Fruit fly (Drosophila melanogaster): ENCODE data around the gene CG12003.
A peak's percentile ranks its signal among the peaks of the same experiment; 100 is the strongest.

The CG12003 gene

dm6 chr3L:1602833-1603128 is 37.6 kb downstream of the CG12003 start, which contains the start of the genes CG18170 and CG33791:
CG18170 (plus strand) TSS chr3L:1602954.
CG33791 (plus strand) TSS chr3L:1602954.
- TF ChIP-seq row (GFP tag; IDR thresholded peaks at IDR 0.05) (0 out of 3 replicates have a peak, but pooled peaks have one; percentile 0), sc (optimal IDR thresholded peaks at IDR 0.05) (no peak), sc (GFP tag; optimal IDR thresholded peaks at IDR 0.05) (peak; percentile 1), MBD-R2 (GFP tag; IDR thresholded peaks at IDR 0.05) (0 out of 2 replicates have a peak, but pooled peaks have one; percentile 1), CG15601 (tag; optimal IDR thresholded peaks at IDR 0.05) (peak; percentile 17), odd (GFP tag; optimal IDR thresholded peaks at IDR 0.05) (no peak), Ets97D (GFP tag; optimal IDR thresholded peaks at IDR 0.05) (peak; percentile 52), btn (GFP tag; optimal IDR thresholded peaks at IDR 0.05) (no peak), CG31441 (GFP tag; IDR thresholded peaks at IDR 0.05) (0 out of 2 replicates have a peak, but pooled peaks have one; percentile 9), hkb (optimal IDR thresholded peaks at IDR 0.05) (peak; percentile 8), hkb (GFP tag; IDR thresholded peaks at IDR 0.05) (no peak), Ravus (GFP tag; IDR thresholded peaks at IDR 0.05) (no peak), CG15514 (GFP tag; optimal IDR thresholded peaks at IDR 0.05) (peak; percentile 98), CG10267 (tag; optimal IDR thresholded peaks at IDR 0.05) (peak; percentile 54), CG13775 (GFP tag; optimal IDR thresholded peaks at IDR 0.05) (peak; percentile 11), Mad (GFP tag; optimal IDR thresholded peaks at IDR 0.05) (no peak), CG9797 (GFP tag; optimal IDR thresholded peaks at IDR 0.05) (peak; percentile 39), CG9609 (GFP tag; optimal IDR thresholded peaks at IDR 0.05) (no peak), CG18011 (GFP tag; optimal IDR thresholded peaks at IDR 0.05) (no peak), CG9727 (GFP tag; optimal IDR thresholded peaks at IDR 0.05) (peak; percentile 19), gsb-n (tag; optimal IDR thresholded peaks at IDR 0.05) (no peak), Scr (GFP tag; IDR thresholded peaks at IDR 0.05; ENCODE audit: partially characterized antibody) (0 out of 2 replicates have a peak, but pooled peaks have one; percentile 3)

DNA sequence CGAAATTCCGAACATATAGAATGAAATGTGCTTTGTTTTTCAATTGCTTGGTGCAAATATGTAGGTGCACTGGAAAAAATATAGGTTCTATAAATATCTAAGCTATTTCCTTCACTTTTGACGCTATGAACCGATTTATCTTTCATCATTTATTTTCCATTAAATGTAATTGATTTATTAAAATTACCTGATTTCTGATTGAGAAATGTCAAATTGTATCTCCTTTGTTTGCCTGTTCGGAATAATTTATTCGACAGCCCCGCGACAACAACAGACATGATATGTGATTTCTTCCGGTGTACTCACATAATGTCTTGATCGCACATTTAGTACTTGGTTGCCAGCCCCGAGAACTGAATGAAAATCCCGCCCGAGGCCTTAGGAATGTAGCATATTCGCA is 44.4 kb downstream of the CG12003 start:
- peak; percentile 24; the same call in 1 of the 3 replicates for TF ChIP-seq CG11560 (tag; IDR thresholded peaks at IDR 0.05)
- peak; percentile 32 for TF ChIP-seq cwo (GFP tag; optimal IDR thresholded peaks at IDR 0.05)
- 0 out of 2 replicates have a peak, but pooled peaks have one; percentile 38 for TF ChIP-seq CG11085 (GFP tag; IDR thresholded peaks at IDR 0.05)
- no peak for TF ChIP-seq sna (GFP tag; IDR thresholded peaks at IDR 0.05; ENCODE audit: partially characterized antibody)
- TF ChIP-seq Bteb2 (GFP tag; optimal IDR thresholded peaks at IDR 0.05), result peak; percentile 32
- no peak for TF ChIP-seq CG9817 (tag; optimal IDR thresholded peaks at IDR 0.05)
- no peak for TF ChIP-seq NC2α (GFP tag; optimal IDR thresholded peaks at IDR 0.05)
- TF ChIP-seq CG6272 (GFP tag; IDR thresholded peaks at IDR 0.05), result no peak
- no peak for TF ChIP-seq sr (GFP tag; IDR thresholded peaks at IDR 0.05)
- peak; percentile 47; the same call in 1 of the 3 replicates for TF ChIP-seq CG11695 (GFP tag; IDR thresholded peaks at IDR 0.05)
- TF ChIP-seq repo (GFP tag; optimal IDR thresholded peaks at IDR 0.05), result no peak
- no peak for TF ChIP-seq CG3838 (GFP tag; optimal IDR thresholded peaks at IDR 0.05)
- TF ChIP-seq CG14860 (GFP tag; IDR thresholded peaks at IDR 0.05; ENCODE audit: partially characterized antibody), result no peak
- TF ChIP-seq CG7839 (tag; optimal IDR thresholded peaks at IDR 0.05), result peak; percentile 76
- TF ChIP-seq Elba2 (GFP tag; optimal IDR thresholded peaks at IDR 0.05), result no peak
- no peak for TF ChIP-seq hbn (GFP tag; IDR thresholded peaks at IDR 0.05; ENCODE audit: partially characterized antibody)
- no peak for TF ChIP-seq Mrtf (GFP tag; IDR thresholded peaks at IDR 0.05)
- no peak for TF ChIP-seq CG18476 (GFP tag; optimal IDR thresholded peaks at IDR 0.05)
- no peak for TF ChIP-seq scrt (GFP tag; optimal IDR thresholded peaks at IDR 0.05)
- peak; percentile 23 for TF ChIP-seq CG12744 (GFP tag; optimal IDR thresholded peaks at IDR 0.05)
- TF ChIP-seq MTF-1 (GFP tag; optimal IDR thresholded peaks at IDR 0.05; ENCODE audit: borderline replicate concordance), result no peak
- TF ChIP-seq inv (GFP tag; IDR thresholded peaks at IDR 0.05; ENCODE audit: partially characterized antibody), result no peak
- TF ChIP-seq Ptx1 (GFP tag; IDR thresholded peaks at IDR 0.05), result peak; percentile 57
- no peak for TF ChIP-seq Bgb (GFP tag; IDR thresholded peaks at IDR 0.05; ENCODE audit: partially characterized antibody)
- no peak for TF ChIP-seq CG6765 (GFP tag; optimal IDR thresholded peaks at IDR 0.05)
- no peak for TF ChIP-seq CG17612 (GFP tag; IDR thresholded peaks at IDR 0.05)
- TF ChIP-seq slou (GFP tag; optimal IDR thresholded peaks at IDR 0.05), result no peak
- peak; percentile 1 for TF ChIP-seq Hand (GFP tag; optimal IDR thresholded peaks at IDR 0.05)
- TF ChIP-seq lola (GFP tag; optimal IDR thresholded peaks at IDR 0.05), result no peak
- no peak for TF ChIP-seq CG10267 (tag; optimal IDR thresholded peaks at IDR 0.05)

Data from whole organism, embryonic.